Worm (Caenorhabditis elegans) whole organism, L3 larva: ENCODE data around the gene pcrg-1.

Experiments
- R02D3.7 ChIP-seq: fragments of 150-350 bp; optimal IDR thresholded peaks from 2 replicates; lab custom pipeline; 2014; ENCODE audit warnings: missing biosample characterization, missing genetic modification characterization
- ZK546.5 ChIP-seq: sonication (generic microtip); optimal IDR thresholded peaks from 2 replicates; lab custom pipeline; 2017; ENCODE audit warnings: missing biosample characterization, missing genetic modification characterization
- ama-1 ChIP-seq: fragments of 150-350 bp; optimal IDR thresholded peaks from 2 replicates; lab custom pipeline; 2018
- ceh-9 ChIP-seq: sonication (generic microtip); optimal IDR thresholded peaks from 2 replicates; lab custom pipeline; 2018; ENCODE audit warnings: missing biosample characterization, missing genetic modification characterization
- daf-12 ChIP-seq: fragments of 150-350 bp; optimal IDR thresholded peaks from 2 replicates; lab custom pipeline; 2014; ENCODE audit warnings: missing biosample characterization, missing genetic modification reagents, missing genetic modification characterization
- egl-27 ChIP-seq: sonication (generic microtip); optimal IDR thresholded peaks from 4 replicates; lab custom pipeline; 2017; ENCODE audit warnings: missing biosample characterization, missing genetic modification reagents, missing genetic modification characterization
- egl-5 ChIP-seq: fragments of 150-350 bp; optimal IDR thresholded peaks from 2 replicates; lab custom pipeline; 2017; ENCODE audit warnings: missing biosample characterization, missing genetic modification reagents, missing genetic modification characterization, inconsistent platforms
- elt-2 ChIP-seq: sonication (generic microtip); optimal IDR thresholded peaks from 2 replicates; lab custom pipeline; 2016; ENCODE audit warnings: missing genetic modification reagents, mild to moderate bottlenecking, missing genetic modification characterization, missing compliant biosample characterization
- eor-1 ChIP-seq, 2 experiments: fragments of 150-350 bp; optimal IDR thresholded peaks; 2 replicates each; lab custom pipeline; 2014 to 2018; ENCODE audit warnings: missing biosample characterization in 2 of 2, missing genetic modification characterization in 2 of 2
- fkh-2 ChIP-seq: fragments of 150-350 bp; optimal IDR thresholded peaks from 2 replicates; lab custom pipeline; 2014; ENCODE audit warnings: missing biosample characterization, missing genetic modification reagents, missing genetic modification characterization
- fos-1 ChIP-seq: fragments of 150-350 bp; optimal IDR thresholded peaks from 2 replicates; lab custom pipeline; 2014; ENCODE audit warnings: missing biosample characterization, missing genetic modification characterization
- hmg-11 ChIP-seq: sonication (generic microtip); optimal IDR thresholded peaks from 2 replicates; lab custom pipeline; 2016; ENCODE audit warnings: missing genetic modification characterization, missing compliant biosample characterization
- jun-1 ChIP-seq: fragments of 150-350 bp; optimal IDR thresholded peaks from 2 replicates; lab custom pipeline; 2014; ENCODE audit warnings: missing biosample characterization, missing genetic modification reagents, missing genetic modification characterization
- lin-15B ChIP-seq: fragments of 150-350 bp; optimal IDR thresholded peaks from 2 replicates; lab custom pipeline; 2014; ENCODE audit warnings: missing biosample characterization, missing genetic modification characterization
- lsy-12 ChIP-seq: sonication (generic microtip); optimal IDR thresholded peaks from 2 replicates; lab custom pipeline; 2016; ENCODE audit warnings: mild to moderate bottlenecking, missing genetic modification characterization, missing compliant biosample characterization
- mml-1 ChIP-seq: fragments of 150-350 bp; sonication (generic microtip); optimal IDR thresholded peaks from 3 replicates; lab custom pipeline; 2014; ENCODE audit warnings: missing biosample characterization, missing genetic modification characterization
- nfya-1 ChIP-seq: sonication (generic microtip); optimal IDR thresholded peaks from 2 replicates; lab custom pipeline; 2017; ENCODE audit warnings: missing genetic modification characterization, mild to moderate bottlenecking, missing compliant biosample characterization, antibody characterized with exemption, moderate library complexity; ENCODE audit not compliant: insufficient read depth
- nhr-12 ChIP-seq: fragments of 150-350 bp; optimal IDR thresholded peaks from 2 replicates; lab custom pipeline; 2014; ENCODE audit warnings: missing biosample characterization, missing genetic modification characterization
- nhr-23 ChIP-seq: fragments of 150-350 bp; optimal IDR thresholded peaks from 2 replicates; lab custom pipeline; 2014; ENCODE audit warnings: missing biosample characterization, missing genetic modification reagents, missing genetic modification characterization
- nhr-25 ChIP-seq: sonication (generic microtip); optimal IDR thresholded peaks from 2 replicates; lab custom pipeline; 2017; ENCODE audit warnings: missing biosample characterization, missing genetic modification characterization
- nhr-43 ChIP-seq: sonication (generic microtip); optimal IDR thresholded peaks from 2 replicates; lab custom pipeline; 2016; ENCODE audit warnings: mild to moderate bottlenecking, missing genetic modification characterization, missing compliant biosample characterization; ENCODE audit not compliant: poor library complexity, severe bottlenecking
- nhr-67 ChIP-seq: fragments of 150-350 bp; optimal IDR thresholded peaks from 2 replicates; lab custom pipeline; 2014; ENCODE audit warnings: missing biosample characterization, missing genetic modification characterization
- nhr-76 ChIP-seq: fragments of 150-350 bp; sonication (generic microtip); optimal IDR thresholded peaks from 5 replicates; lab custom pipeline; 2014; ENCODE audit warnings: missing biosample characterization, missing genetic modification characterization
- nhr-77 ChIP-seq: fragments of 150-350 bp; optimal IDR thresholded peaks from 2 replicates; lab custom pipeline; 2014; ENCODE audit warnings: missing biosample characterization, missing genetic modification characterization
- pha-4 ChIP-seq: fragments of 150-350 bp; optimal IDR thresholded peaks from 2 replicates; lab custom pipeline; 2014; ENCODE audit warnings: missing biosample characterization, missing genetic modification reagents, missing genetic modification characterization
- pqm-1 ChIP-seq: fragments of 150-350 bp; optimal IDR thresholded peaks from 2 replicates; lab custom pipeline; 2017; ENCODE audit warnings: missing biosample characterization, missing genetic modification characterization, inconsistent platforms
- sea-2 ChIP-seq: fragments of 150-350 bp; sonication (generic microtip); optimal IDR thresholded peaks from 4 replicates; lab custom pipeline; 2014; ENCODE audit warnings: missing biosample characterization, missing genetic modification reagents, missing genetic modification characterization
- snpc-4 ChIP-seq: fragments of 150-350 bp; optimal IDR thresholded peaks from 2 replicates; lab custom pipeline; 2014; ENCODE audit warnings: missing biosample characterization, missing genetic modification characterization
- tbx-2 ChIP-seq: sonication (generic microtip); optimal IDR thresholded peaks from 2 replicates; lab custom pipeline; 2016; ENCODE audit warnings: mild to moderate bottlenecking, missing genetic modification characterization, missing compliant biosample characterization
- unc-62 ChIP-seq: fragments of 150-350 bp; sonication (generic microtip); optimal IDR thresholded peaks from 4 replicates; lab custom pipeline; 2014; ENCODE audit warnings: missing biosample characterization, missing genetic modification reagents, missing genetic modification characterization
- zag-1 ChIP-seq: fragments of 150-350 bp; optimal IDR thresholded peaks from 2 replicates; lab custom pipeline; 2014; ENCODE audit warnings: missing biosample characterization, missing genetic modification characterization
- ztf-11 ChIP-seq: fragments of 150-350 bp; optimal IDR thresholded peaks from 2 replicates; lab custom pipeline; 2014; ENCODE audit warnings: missing biosample characterization, missing genetic modification characterization

Gene pcrg-1

DNA sequence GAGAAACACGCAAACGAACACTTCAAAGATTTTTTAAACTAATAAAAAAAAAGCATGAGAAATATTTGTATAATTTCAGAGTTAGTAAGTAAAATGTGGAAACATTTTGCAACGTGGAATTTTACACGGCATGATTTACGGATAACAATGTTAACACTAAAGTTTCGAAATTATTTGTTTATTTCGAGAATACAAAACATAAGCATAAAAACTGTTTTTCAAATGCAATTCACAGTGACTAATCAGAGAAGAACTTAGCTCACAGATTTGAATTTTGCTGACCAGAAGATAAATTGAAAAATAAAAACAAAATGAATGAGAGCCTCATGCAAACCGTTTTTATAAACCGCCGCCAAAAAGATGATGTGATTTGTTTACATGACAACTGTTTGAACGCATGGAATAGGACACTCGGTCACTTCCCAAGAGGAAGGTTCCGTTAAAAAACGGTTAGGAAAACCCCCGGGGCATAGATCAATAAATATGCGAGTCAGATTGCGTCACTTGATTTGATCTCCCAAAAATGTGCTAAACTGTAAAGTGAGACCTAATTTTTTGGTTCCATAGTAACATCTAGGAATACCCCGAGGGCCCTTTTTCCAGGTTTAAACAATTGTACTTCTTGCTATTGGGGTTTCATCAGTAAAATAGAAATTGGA, 25.6 kb downstream of the pcrg-1 start, which contains the start of gene clh-3:
Gene clh-3 (minus strand): TSS at position 51 of the 659 bp plus-strand sequence.
- no peak for TF ChIP-seq nhr-25 (tag; lab: Kevin White, UChicago)
- no peak for TF ChIP-seq hmg-11 (tag; lab: Kevin White, UChicago)
- TF ChIP-seq ama-1: no peak
- TF ChIP-seq nhr-23 (tag; lab: Kevin White, UChicago): no peak
- no peak for TF ChIP-seq nhr-77
- no peak for TF ChIP-seq egl-5 (tag; lab: Kevin White, UChicago)
- no peak for TF ChIP-seq daf-12
- no peak for TF ChIP-seq pha-4 (tag; lab: Kevin White, UChicago)
- TF ChIP-seq ceh-9 (tag; lab: Kevin White, UChicago): no peak
- TF ChIP-seq sea-2: no peak
- TF ChIP-seq nhr-43: no peak
- TF ChIP-seq nhr-76 (tag; lab: Kevin White, UChicago): no peak
- no peak for TF ChIP-seq ztf-11 (tag; lab: Kevin White, UChicago)
- no peak for TF ChIP-seq elt-2
- TF ChIP-seq mml-1 (tag; lab: Kevin White, UChicago): no peak
- no peak for TF ChIP-seq egl-27 (tag; lab: Kevin White, UChicago)
- TF ChIP-seq, all 47 proteins: peak for 0

DNA sequence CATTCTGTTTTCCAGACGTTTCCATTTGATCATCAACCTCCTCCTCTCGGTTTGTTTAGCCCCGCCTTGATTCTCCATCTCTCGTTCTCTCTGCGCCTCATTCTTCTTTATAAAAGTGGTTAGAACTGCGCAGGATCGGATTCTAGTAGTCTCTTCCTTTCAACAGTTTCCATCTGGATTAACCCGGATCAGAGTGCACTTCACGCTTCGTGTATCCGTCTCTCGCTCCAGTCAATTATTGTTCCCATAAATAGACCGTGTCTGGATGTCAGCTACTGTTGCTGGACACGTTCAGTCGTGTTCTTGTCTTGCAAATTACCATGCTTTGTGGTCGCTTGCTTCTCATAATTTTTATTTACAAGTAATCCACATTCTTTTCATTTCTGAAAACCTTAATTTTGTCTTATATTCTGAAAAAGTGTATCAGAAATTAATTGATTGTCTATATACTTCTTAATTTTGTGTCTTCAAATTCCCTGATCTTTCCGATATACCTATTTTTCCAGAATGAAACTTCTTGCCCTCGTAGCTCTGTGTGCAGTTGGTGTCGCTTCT, 28.4 kb downstream of the pcrg-1 start, which contains the start of gene F32A5.4:
Gene F32A5.4 (plus strand): TSS at position 505 of the 555 bp plus-strand sequence.
- TF ChIP-seq egl-5 (tag; lab: Kevin White, UChicago) (no peak), snpc-4 (tag; lab: Kevin White, UChicago) (no peak), lsy-12 (tag; lab: Kevin White, UChicago) (no peak), ZK546.5 (tag; lab: Kevin White, UChicago) (no peak), ceh-9 (tag; lab: Kevin White, UChicago) (no peak), pha-4 (tag; lab: Kevin White, UChicago) (peak; percentile 20), fos-1 (no peak), nhr-67 (tag; lab: Kevin White, UChicago) (no peak), nhr-23 (tag; lab: Kevin White, UChicago) (peak; percentile 20), hmg-11 (tag; lab: Kevin White, UChicago) (no peak), egl-27 (tag; lab: Kevin White, UChicago) (no peak), R02D3.7 (tag; lab: Kevin White, UChicago) (no peak), eor-1 (tag; optimal IDR thresholded peaks at IDR 0.05; lab: Kevin White, UChicago) (no peak), mml-1 (tag; lab: Kevin White, UChicago) (no peak), elt-2 (no peak), zag-1 (tag; lab: Kevin White, UChicago) (no peak), ama-1 (peak; percentile 56), jun-1 (tag; lab: Kevin White, UChicago) (no peak)

DNA sequence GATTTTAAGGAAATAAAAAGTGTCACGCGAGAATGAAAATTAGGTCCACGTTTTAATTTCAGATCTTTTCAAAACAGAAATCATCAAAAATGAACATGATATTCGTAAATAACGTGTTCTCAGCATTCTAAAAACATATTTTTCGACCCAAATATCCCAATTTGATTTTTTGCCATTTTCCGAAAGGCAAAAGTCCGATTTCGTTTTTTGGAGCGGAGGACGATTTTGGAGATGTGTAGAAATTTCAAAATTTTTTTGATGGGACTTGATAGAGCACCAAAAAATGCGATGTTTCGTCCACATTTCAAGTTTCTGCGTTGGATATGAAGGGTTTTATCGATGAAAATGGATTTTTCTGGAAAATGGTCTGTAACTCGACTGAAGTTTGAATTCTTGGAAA, 30.3 kb downstream of the pcrg-1 start:
- peak; percentile 44 for TF ChIP-seq tbx-2
- TF ChIP-seq lin-15B (tag; lab: Kevin White, UChicago): no peak
- TF ChIP-seq snpc-4 (tag; lab: Kevin White, UChicago): no peak
- no peak for TF ChIP-seq nfya-1 (tag; lab: Kevin White, UChicago)
- TF ChIP-seq ama-1: peak; percentile 58
- TF ChIP-seq nhr-43: peak; percentile 29
- TF ChIP-seq fkh-2 (tag; lab: Kevin White, UChicago): no peak
- TF ChIP-seq, all 47 proteins: peak for 3

DNA sequence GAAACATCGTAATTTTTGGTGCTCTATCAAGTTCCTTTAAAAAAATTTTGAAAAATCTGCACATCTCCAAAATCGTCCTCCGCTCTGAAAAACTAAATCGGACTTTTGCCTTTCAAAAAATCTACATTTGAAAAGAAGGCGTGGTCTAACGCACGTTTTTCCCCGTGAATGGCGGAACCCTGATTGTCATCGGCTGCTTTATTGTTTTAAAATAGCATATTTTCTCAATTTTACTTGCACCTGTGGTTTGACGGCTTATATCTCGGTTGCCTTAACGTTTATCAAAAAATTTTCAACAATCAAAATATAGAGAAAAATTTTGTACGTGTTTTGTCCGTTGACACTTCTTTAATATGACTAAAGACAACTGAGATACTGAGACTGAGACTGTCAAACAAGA, 31.6 kb downstream of the pcrg-1 start:
- TF ChIP-seq pqm-1 (no peak), nhr-67 (tag; lab: Kevin White, UChicago) (no peak), snpc-4 (tag; lab: Kevin White, UChicago) (peak; percentile 67), nhr-12 (no peak), unc-62 (no peak), eor-1 (tag; optimal IDR thresholded peaks at IDR 0.05; lab: Kevin White, UChicago) (no peak), egl-27 (tag; lab: Kevin White, UChicago) (no peak), tbx-2 (no peak)
- TF ChIP-seq, all 47 proteins: peak for 1

DNA sequence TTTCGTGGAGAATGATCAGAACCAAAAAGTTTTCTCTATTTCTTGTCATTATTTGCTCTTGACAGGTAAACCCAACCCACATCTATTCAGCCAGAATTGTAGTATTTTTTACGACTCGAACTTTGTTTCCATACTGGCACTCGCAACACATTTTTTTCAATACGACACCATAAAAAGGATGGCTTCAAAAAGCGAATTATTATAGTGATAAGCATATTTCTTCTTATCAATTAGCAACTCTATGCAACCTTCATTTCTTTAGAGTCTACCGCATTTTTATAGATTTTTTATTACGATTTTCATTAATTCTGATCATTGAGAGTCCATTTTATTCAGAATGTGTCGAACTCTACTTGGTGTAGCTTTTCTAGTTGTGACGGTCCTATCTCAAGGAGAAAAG, 32.2 kb downstream of the pcrg-1 start, which contains the start of gene ctsa-3.1:
Gene ctsa-3.1 (plus strand): TSS at position 337 of the 400 bp plus-strand sequence.
- TF ChIP-seq tbx-2 (no peak), ZK546.5 (tag; lab: Kevin White, UChicago) (no peak), pha-4 (tag; lab: Kevin White, UChicago) (peak; percentile 6), pqm-1 (peak; percentile 75), elt-2 (peak; percentile 79), nhr-23 (tag; lab: Kevin White, UChicago) (no peak)
